ENCODE assay signal across 5 worm cellular contexts in genomic region chrX:16024558-16024957, ce11.
A peak's percentile ranks its signal among the peaks of the same experiment; 100 is the strongest.
TF ChIP-seq lines count a peak whose summit lies in the region.

No protein-coding gene starts in this region.

TF ChIP-seq in whole organism, L1 larva, 84 proteins besides CTCF, POLR2A, EP300 and RAD21 (continued from another document and continues in another):
- TF ChIP-seq Y116A8C.19 (tag; optimal IDR thresholded peaks at IDR 0.05; lab: Kevin White, UChicago; ENCODE audit: borderline replicate concordance): no peak
- TF ChIP-seq elt-2 (tag; optimal IDR thresholded peaks at IDR 0.05; lab: Kevin White, UChicago): peak; percentile 73
- peak; percentile 0 to 62 for TF ChIP-seq lsy-2 (tag; optimal IDR thresholded peaks at IDR 0.05; lab: Kevin White, UChicago)
- peak; percentile 61 for TF ChIP-seq skn-1 (tag; optimal IDR thresholded peaks at IDR 0.05; lab: Kevin White, UChicago)
- TF ChIP-seq snu-23 (GFP tag; optimal IDR thresholded peaks at IDR 0.05; lab: Kevin White, UChicago): peak; percentile 71
- TF ChIP-seq nhr-84 (tag; optimal IDR thresholded peaks at IDR 0.05; lab: Kevin White, UChicago): no peak
- peak in 1 of 2 experiments; percentile 21 for TF ChIP-seq egl-27 (tag; optimal IDR thresholded peaks at IDR 0.05; lab: Kevin White, UChicago)
- TF ChIP-seq nhr-19 (GFP tag; conservative IDR thresholded peaks at IDR 0.05; lab: Robert Waterston, UW): peak; percentile 41
- peak; percentile 28 to 83 (median 44) for TF ChIP-seq ceh-82 (tag; optimal IDR thresholded peaks at IDR 0.05; lab: Kevin White, UChicago)
- TF ChIP-seq ceh-8 (GFP tag; optimal IDR thresholded peaks at IDR 0.05; lab: Kevin White, UChicago): peak; percentile 13
- no peak for TF ChIP-seq lin-39 (tag; optimal IDR thresholded peaks at IDR 0.05; lab: Kevin White, UChicago)
- peak; percentile 10 to 12 for TF ChIP-seq efl-1 (optimal IDR thresholded peaks at IDR 0.05; lab: Kevin White, UChicago)
- TF ChIP-seq efl-1 (GFP tag; optimal IDR thresholded peaks at IDR 0.05 in 1 of 2; lab: Kevin White, UChicago): no peak
- TF ChIP-seq F16B12.6 (tag; optimal IDR thresholded peaks at IDR 0.05; lab: Kevin White, UChicago): no peak
- peak; percentile 64 for TF ChIP-seq nhr-20 (tag; optimal IDR thresholded peaks at IDR 0.05; lab: Kevin White, UChicago)
- peak; percentile 76 for TF ChIP-seq nhr-71 (tag; optimal IDR thresholded peaks at IDR 0.05; lab: Kevin White, UChicago)
- TF ChIP-seq nhr-85 (tag; lab: Kevin White, UChicago): peak; percentile 24
- peak; percentile 71 for TF ChIP-seq nhr-47 (tag; optimal IDR thresholded peaks at IDR 0.05; lab: Kevin White, UChicago)
- no peak for TF ChIP-seq pqm-1 (tag; optimal IDR thresholded peaks at IDR 0.05; lab: Kevin White, UChicago)
- TF ChIP-seq fkh-10 (GFP tag; optimal IDR thresholded peaks at IDR 0.05; lab: Kevin White, UChicago): peak; percentile 79
- peak; percentile 92 for TF ChIP-seq lin-14 (GFP tag; optimal IDR thresholded peaks at IDR 0.05; lab: Kevin White, UChicago)
- no peak for TF ChIP-seq irx-1 (tag; optimal IDR thresholded peaks at IDR 0.05; lab: Kevin White, UChicago)
- peak; percentile 43 for TF ChIP-seq nhr-90 (tag; optimal IDR thresholded peaks at IDR 0.05; lab: Kevin White, UChicago; ENCODE audit: poor library complexity)
- peak in 1 of 2 experiments; percentile 49 for TF ChIP-seq mdl-1 (tag; optimal IDR thresholded peaks at IDR 0.05; lab: Kevin White, UChicago)
- TF ChIP-seq snpc-4 (tag; optimal IDR thresholded peaks at IDR 0.05; lab: Kevin White, UChicago): peak; percentile 64
- TF ChIP-seq ces-1 (GFP tag; optimal IDR thresholded peaks at IDR 0.05; lab: Kevin White, UChicago): no peak

TF ChIP-seq in whole organism, L2 larva, 48 proteins besides CTCF, POLR2A, EP300 and RAD21 (continued from another document and continues in another):
- TF ChIP-seq nhr-129 (tag; optimal IDR thresholded peaks at IDR 0.05; lab: Kevin White, UChicago) (peak; percentile 75), mab-5 (tag; optimal IDR thresholded peaks at IDR 0.05; lab: Kevin White, UChicago) (no peak), nhr-25 (tag; optimal IDR thresholded peaks at IDR 0.05; lab: Kevin White, UChicago) (no peak), snpc-4 (tag; optimal IDR thresholded peaks at IDR 0.05; lab: Kevin White, UChicago) (peak; percentile 89), elt-3 (tag; optimal IDR thresholded peaks at IDR 0.05; lab: Kevin White, UChicago) (no peak), lin-11 (tag; optimal IDR thresholded peaks at IDR 0.05; lab: Kevin White, UChicago) (peak; percentile 75), ztf-1 (GFP tag; conservative IDR thresholded peaks at IDR 0.05; lab: Robert Waterston, UW) (no peak), nhr-23 (tag; optimal IDR thresholded peaks at IDR 0.05; lab: Kevin White, UChicago) (no peak), gmeb-1 (tag; optimal IDR thresholded peaks at IDR 0.05; lab: Kevin White, UChicago) (no peak), ztf-11 (tag; optimal IDR thresholded peaks at IDR 0.05; lab: Kevin White, UChicago) (no peak), lin-13 (GFP tag; optimal IDR thresholded peaks at IDR 0.05; lab: Kevin White, UChicago) (peak; percentile 60), aly-2 (tag; optimal IDR thresholded peaks at IDR 0.05; lab: Kevin White, UChicago) (no peak), nhr-77 (tag; optimal IDR thresholded peaks at IDR 0.05; lab: Kevin White, UChicago) (no peak), nhr-21 (tag; optimal IDR thresholded peaks at IDR 0.05; lab: Kevin White, UChicago) (peak; percentile 75), fos-1 (tag; optimal IDR thresholded peaks at IDR 0.05; lab: Kevin White, UChicago) (peak; percentile 79), unc-62 (GFP tag; optimal IDR thresholded peaks at IDR 0.05; lab: Kevin White, UChicago) (no peak), zag-1 (tag; optimal IDR thresholded peaks at IDR 0.05; lab: Kevin White, UChicago) (peak; percentile 84), mdl-1 (tag; optimal IDR thresholded peaks at IDR 0.05; lab: Kevin White, UChicago) (peak; percentile 85 to 91), unc-55 (GFP tag; optimal IDR thresholded peaks at IDR 0.05; lab: Kevin White, UChicago) (peak; percentile 69), ztf-4 (tag; optimal IDR thresholded peaks at IDR 0.05; lab: Kevin White, UChicago) (no peak), ceh-82 (tag; optimal IDR thresholded peaks at IDR 0.05; lab: Kevin White, UChicago) (peak; percentile 43), sma-3 (GFP tag; optimal IDR thresholded peaks at IDR 0.05; lab: Kevin White, UChicago) (peak; percentile 71), sma-9 (GFP tag; optimal IDR thresholded peaks at IDR 0.05; lab: Kevin White, UChicago) (peak; percentile 87), sma-9 (tag; optimal IDR thresholded peaks at IDR 0.05; lab: Kevin White, UChicago) (no peak), peb-1 (tag; optimal IDR thresholded peaks at IDR 0.05; lab: Kevin White, UChicago) (no peak), ceh-16 (tag; optimal IDR thresholded peaks at IDR 0.05; lab: Kevin White, UChicago) (no peak), nhr-6 (tag; optimal IDR thresholded peaks at IDR 0.05; lab: Kevin White, UChicago) (peak; percentile 47), nhr-237 (tag; optimal IDR thresholded peaks at IDR 0.05; lab: Kevin White, UChicago) (no peak)

TF ChIP-seq in whole organism, L3 larva, 47 proteins besides CTCF, POLR2A, EP300 and RAD21 (continued from another document and continues in another):
- TF ChIP-seq lin-39 (tag; optimal IDR thresholded peaks at IDR 0.05; lab: Kevin White, UChicago): peak; percentile 86
- TF ChIP-seq zag-1 (tag; optimal IDR thresholded peaks at IDR 0.05; lab: Kevin White, UChicago): peak; percentile 8
- peak; percentile 78 for TF ChIP-seq unc-62 (GFP tag; optimal IDR thresholded peaks at IDR 0.05; lab: Kevin White, UChicago)
- TF ChIP-seq egl-27 (tag; optimal IDR thresholded peaks at IDR 0.05; lab: Kevin White, UChicago): no peak
- no peak for TF ChIP-seq nhr-77 (tag; optimal IDR thresholded peaks at IDR 0.05; lab: Kevin White, UChicago)
- peak; percentile 87 for TF ChIP-seq pqm-1 (tag; optimal IDR thresholded peaks at IDR 0.05; lab: Kevin White, UChicago)
- peak; percentile 46 for TF ChIP-seq skn-1 (tag; optimal IDR thresholded peaks at IDR 0.05; lab: Kevin White, UChicago)
- TF ChIP-seq ztf-4 (tag; optimal IDR thresholded peaks at IDR 0.05; lab: Kevin White, UChicago): no peak
- TF ChIP-seq aly-2 (tag; optimal IDR thresholded peaks at IDR 0.05; lab: Kevin White, UChicago): no peak
- TF ChIP-seq nhr-43 (tag; optimal IDR thresholded peaks at IDR 0.05; lab: Kevin White, UChicago; ENCODE audit: poor library complexity, severe bottlenecking): no peak
- peak; percentile 49 for TF ChIP-seq lin-15B (tag; optimal IDR thresholded peaks at IDR 0.05; lab: Kevin White, UChicago)
- TF ChIP-seq ceh-16 (tag; optimal IDR thresholded peaks at IDR 0.05; lab: Kevin White, UChicago): no peak
- TF ChIP-seq ceh-9 (tag; optimal IDR thresholded peaks at IDR 0.05; lab: Kevin White, UChicago): no peak
- TF ChIP-seq R02D3.7 (tag; optimal IDR thresholded peaks at IDR 0.05; lab: Kevin White, UChicago): peak; percentile 42
- peak; percentile 32 for TF ChIP-seq elt-1 (tag; optimal IDR thresholded peaks at IDR 0.05; lab: Kevin White, UChicago)
- TF ChIP-seq mml-1 (tag; optimal IDR thresholded peaks at IDR 0.05; lab: Kevin White, UChicago): no peak
- TF ChIP-seq pha-4 (tag; optimal IDR thresholded peaks at IDR 0.05; lab: Kevin White, UChicago): peak; percentile 83
- no peak for TF ChIP-seq nhr-237 (tag; optimal IDR thresholded peaks at IDR 0.05; lab: Kevin White, UChicago)
- TF ChIP-seq fkh-2 (tag; optimal IDR thresholded peaks at IDR 0.05; lab: Kevin White, UChicago): no peak
- peak; percentile 44 for TF ChIP-seq daf-12 (tag; optimal IDR thresholded peaks at IDR 0.05; lab: Kevin White, UChicago)
- TF ChIP-seq fkh-10 (GFP tag; optimal IDR thresholded peaks at IDR 0.05; lab: Kevin White, UChicago): peak; percentile 60
- TF ChIP-seq nhr-25 (tag; optimal IDR thresholded peaks at IDR 0.05; lab: Kevin White, UChicago): no peak
- no peak for TF ChIP-seq nhr-12 (tag; optimal IDR thresholded peaks at IDR 0.05; lab: Kevin White, UChicago)
- peak; percentile 80 for TF ChIP-seq mdl-1 (tag; optimal IDR thresholded peaks at IDR 0.05; lab: Kevin White, UChicago)
- TF ChIP-seq nhr-67 (tag; optimal IDR thresholded peaks at IDR 0.05; lab: Kevin White, UChicago): no peak
- TF ChIP-seq nhr-11 (tag; optimal IDR thresholded peaks at IDR 0.05; lab: Kevin White, UChicago): peak; percentile 51
- peak; percentile 45 for TF ChIP-seq nhr-23 (tag; optimal IDR thresholded peaks at IDR 0.05; lab: Kevin White, UChicago)
- TF ChIP-seq eor-1 (tag; optimal IDR thresholded peaks at IDR 0.05; lab: Kevin White, UChicago): no peak
- TF ChIP-seq unc-39 (tag; optimal IDR thresholded peaks at IDR 0.05; lab: Kevin White, UChicago): no peak

TF ChIP-seq in whole organism, L4 larva, 104 proteins besides CTCF, POLR2A, EP300 and RAD21 (continued from another document and continues in another):
- TF ChIP-seq rbr-2 (tag; optimal IDR thresholded peaks at IDR 0.05; lab: Kevin White, UChicago): peak; percentile 80
- TF ChIP-seq jun-1 (tag; optimal IDR thresholded peaks at IDR 0.05; lab: Kevin White, UChicago): peak; percentile 21
- peak; percentile 88 for TF ChIP-seq dve-1 (tag; optimal IDR thresholded peaks at IDR 0.05; lab: Kevin White, UChicago; ENCODE audit: insufficient read depth)
- no peak for TF ChIP-seq dpl-1 (GFP tag; optimal IDR thresholded peaks at IDR 0.05; lab: Kevin White, UChicago)
- peak; percentile 73 for TF ChIP-seq nhr-6 (tag; optimal IDR thresholded peaks at IDR 0.05; lab: Kevin White, UChicago)
- TF ChIP-seq F49E8.2 (tag; optimal IDR thresholded peaks at IDR 0.05; lab: Kevin White, UChicago; ENCODE audit: borderline replicate concordance): no peak
- TF ChIP-seq mep-1 (tag; optimal IDR thresholded peaks at IDR 0.05; lab: Kevin White, UChicago): peak; percentile 82
- TF ChIP-seq duxl-1 (tag; optimal IDR thresholded peaks at IDR 0.05; lab: Kevin White, UChicago; ENCODE audit: poor library complexity): peak; percentile 5
- no peak for TF ChIP-seq ama-1 (optimal IDR thresholded peaks at IDR 0.05; lab: Kevin White, UChicago)
- TF ChIP-seq lin-29 (GFP tag; IDR thresholded peaks at IDR 0.05; lab: Robert Waterston, UW): 0 out of 2 replicates have a peak, but pooled peaks have one; percentile 29
- peak; percentile 74 for TF ChIP-seq nhr-102 (tag; optimal IDR thresholded peaks at IDR 0.05; lab: Kevin White, UChicago)
- TF ChIP-seq nhr-42 (GFP tag; IDR thresholded peaks at IDR 0.05; lab: Robert Waterston, UW): 0 out of 2 replicates have a peak, but pooled peaks have one; percentile 44
- TF ChIP-seq lim-7 (GFP tag; IDR thresholded peaks at IDR 0.05; lab: Robert Waterston, UW): no peak
- TF ChIP-seq spr-1 (tag; optimal IDR thresholded peaks at IDR 0.05; lab: Kevin White, UChicago): peak; percentile 75
- no peak for TF ChIP-seq skn-1 (tag; optimal IDR thresholded peaks at IDR 0.05; lab: Kevin White, UChicago)
- TF ChIP-seq arid-1 (GFP tag; conservative IDR thresholded peaks at IDR 0.05; lab: Robert Waterston, UW): 0 out of 2 replicates have a peak, but pooled peaks have one; percentile 38
- TF ChIP-seq snpc-4 (tag; optimal IDR thresholded peaks at IDR 0.05; lab: Kevin White, UChicago): no peak
- TF ChIP-seq pqm-1 (tag; optimal IDR thresholded peaks at IDR 0.05; lab: Kevin White, UChicago): peak; percentile 55
- 0 out of 2 replicates have a peak, but pooled peaks have one; percentile 13 for TF ChIP-seq ZK337.2 (GFP tag; IDR thresholded peaks at IDR 0.05; lab: Robert Waterston, UW)
- no peak for TF ChIP-seq nhr-25 (tag; optimal IDR thresholded peaks at IDR 0.05; lab: Kevin White, UChicago; ENCODE audit: borderline replicate concordance, insufficient read depth)
- peak; percentile 57 for TF ChIP-seq mes-2 (tag; optimal IDR thresholded peaks at IDR 0.05; lab: Kevin White, UChicago; ENCODE audit: poor library complexity, severe bottlenecking)
- TF ChIP-seq lsy-2 (tag; optimal IDR thresholded peaks at IDR 0.05; lab: Kevin White, UChicago): peak; percentile 69 to 71
- no peak for TF ChIP-seq ztf-11 (tag; optimal IDR thresholded peaks at IDR 0.05; lab: Kevin White, UChicago)
- no peak for TF ChIP-seq egl-27 (tag; optimal IDR thresholded peaks at IDR 0.05; lab: Kevin White, UChicago)
- no peak for TF ChIP-seq R02D3.7 (tag; optimal IDR thresholded peaks at IDR 0.05; lab: Kevin White, UChicago)
- peak; percentile 29 to 94 for TF ChIP-seq hif-1 (tag; optimal IDR thresholded peaks at IDR 0.05; lab: Kevin White, UChicago)
- TF ChIP-seq mxl-3 (GFP tag; optimal IDR thresholded peaks at IDR 0.05; lab: Kevin White, UChicago): peak; percentile 88
- TF ChIP-seq hlh-11 (tag; optimal IDR thresholded peaks at IDR 0.05; lab: Kevin White, UChicago): peak; percentile 96

TF ChIP-seq in whole organism, young adult, 124 proteins besides CTCF, POLR2A, EP300 and RAD21 (continued from another document):
- TF ChIP-seq ztf-18 (tag; optimal IDR thresholded peaks at IDR 0.05; lab: Kevin White, UChicago) (peak; percentile 37), tbx-9 (tag; optimal IDR thresholded peaks at IDR 0.05; lab: Kevin White, UChicago; ENCODE audit: borderline replicate concordance) (no peak), K12H6.12 (tag; optimal IDR thresholded peaks at IDR 0.05; lab: Kevin White, UChicago) (peak; percentile 70), tbp1 (GFP tag; optimal IDR thresholded peaks at IDR 0.05; lab: Kevin White, UChicago) (no peak), egrh-3 (GFP tag; IDR thresholded peaks at IDR 0.05; lab: Robert Waterston, UW) (peak; percentile 57; the same call in 1 of the 2 replicates), zfh-2 (GFP tag; conservative IDR thresholded peaks at IDR 0.05; lab: Robert Waterston, UW) (peak; percentile 98), sptf-2 (GFP tag; optimal IDR thresholded peaks at IDR 0.05; lab: Kevin White, UChicago) (no peak), nhr-80 (tag; optimal IDR thresholded peaks at IDR 0.05; lab: Kevin White, UChicago) (peak; percentile 85), F49E8.2 (tag; optimal IDR thresholded peaks at IDR 0.05; lab: Kevin White, UChicago; ENCODE audit: insufficient read depth) (no peak), gei-17 (GFP tag; optimal IDR thresholded peaks at IDR 0.05; lab: Kevin White, UChicago) (peak; percentile 50), Y53F4B.3 (GFP tag; IDR thresholded peaks at IDR 0.05; lab: Robert Waterston, UW) (no peak), ceh-79 (tag; optimal IDR thresholded peaks at IDR 0.05; lab: Kevin White, UChicago) (no peak), ztf-22 (GFP tag; optimal IDR thresholded peaks at IDR 0.05; lab: Kevin White, UChicago) (peak; percentile 70), ets-4 (GFP tag; optimal IDR thresholded peaks at IDR 0.05; lab: Kevin White, UChicago) (peak; percentile 6), nhr-90 (tag; optimal IDR thresholded peaks at IDR 0.05; lab: Kevin White, UChicago) (no peak), nhr-27 (tag; optimal IDR thresholded peaks at IDR 0.05; lab: Kevin White, UChicago) (no peak), bed-2 (GFP tag; IDR thresholded peaks at IDR 0.05; lab: Robert Waterston, UW) (no peak), somi-1 (GFP tag; optimal IDR thresholded peaks at IDR 0.05; lab: Kevin White, UChicago) (peak; percentile 39), B0336.3 (GFP tag; IDR thresholded peaks at IDR 0.05; lab: Robert Waterston, UW) (no peak), C17E4.6 (GFP tag; IDR thresholded peaks at IDR 0.05; lab: Robert Waterston, UW) (no peak), ama-1 (optimal IDR thresholded peaks at IDR 0.05; lab: Kevin White, UChicago) (no peak), ama-1 (GFP tag; optimal IDR thresholded peaks at IDR 0.05; lab: Kevin White, UChicago) (no peak), atf-7 (tag; optimal IDR thresholded peaks at IDR 0.05; lab: Kevin White, UChicago) (peak; percentile 85), akir-1 (GFP tag; optimal IDR thresholded peaks at IDR 0.05; lab: Kevin White, UChicago) (peak; percentile 58), Y56A3A.18 (GFP tag; IDR thresholded peaks at IDR 0.05; lab: Robert Waterston, UW) (peak; percentile 72; the same call in 1 of the 2 replicates), repo-1 (tag; optimal IDR thresholded peaks at IDR 0.05; lab: Kevin White, UChicago) (peak; percentile 49), ceh-58 (GFP tag; IDR thresholded peaks at IDR 0.05; lab: Robert Waterston, UW) (no peak), let-607 (tag; optimal IDR thresholded peaks at IDR 0.05; lab: Kevin White, UChicago) (peak in 1 of 2 experiments; percentile 61), F57A8.1 (GFP tag; optimal IDR thresholded peaks at IDR 0.05; lab: Kevin White, UChicago) (peak; percentile 32), Y53G8AR.9 (GFP tag; conservative IDR thresholded peaks at IDR 0.05; lab: Robert Waterston, UW) (peak; percentile 65; the same call in 1 of the 2 replicates), madf-10 (tag; optimal IDR thresholded peaks at IDR 0.05; lab: Kevin White, UChicago) (peak; percentile 99), sea-2 (GFP tag; IDR thresholded peaks at IDR 0.05; lab: Robert Waterston, UW) (no peak), attf-5 (GFP tag; optimal IDR thresholded peaks at IDR 0.05; lab: Kevin White, UChicago) (peak; percentile 66)
